Worm (Caenorhabditis elegans) whole organism, late embryonic: ENCODE data around the gene sre-32.
"Not testable (repeated sequence)": the region's sequence is repeated elsewhere in the genome, so short reads cannot be mapped to it uniquely, and the experiment has no call there.

ENCODE experiments used
- F13H6.1 ChIP-seq: sonication (generic microtip); optimal IDR thresholded peaks from 2 replicates; lab custom pipeline; 2016; ENCODE audit warnings: missing genetic modification characterization, missing compliant biosample characterization
- ceh-14 ChIP-seq: sonication (generic microtip); optimal IDR thresholded peaks from 2 replicates; lab custom pipeline; 2016; ENCODE audit warnings: missing genotype, missing genetic modification characterization, missing compliant biosample characterization
- ceh-19 ChIP-seq: fragments of 200-800 bp; sonication (Bioruptor generic); optimal IDR thresholded peaks from 2 replicates; lab custom pipeline; 2018; ENCODE audit warnings: mild to moderate bottlenecking, missing genetic modification characterization, missing compliant biosample characterization
- ceh-2 ChIP-seq: sonication (generic microtip); optimal IDR thresholded peaks from 2 replicates; lab custom pipeline; 2016; ENCODE audit warnings: missing genotype, missing genetic modification characterization, missing compliant biosample characterization
- ceh-22 ChIP-seq: sonication (generic microtip); optimal IDR thresholded peaks from 2 replicates; lab custom pipeline; 2017; ENCODE audit warnings: missing biosample characterization, missing genetic modification characterization
- ceh-30 ChIP-seq: fragments of 150-350 bp; optimal IDR thresholded peaks from 2 replicates; lab custom pipeline; 2014; ENCODE audit warnings: missing biosample characterization, missing genetic modification characterization
- ceh-34 ChIP-seq: sonication (generic microtip); optimal IDR thresholded peaks from 2 replicates; lab custom pipeline; 2016; ENCODE audit warnings: mild to moderate bottlenecking, missing genetic modification characterization, missing compliant biosample characterization
- che-1 ChIP-seq: sonication (generic microtip); optimal IDR thresholded peaks from 2 replicates; lab custom pipeline; 2016; ENCODE audit warnings: mild to moderate bottlenecking, missing genetic modification characterization, missing compliant biosample characterization
- dve-1 ChIP-seq: sonication (generic microtip); optimal IDR thresholded peaks from 2 replicates; lab custom pipeline; 2017; ENCODE audit warnings: antibody characterized with exemption, mild to moderate bottlenecking, missing genetic modification characterization, missing compliant biosample characterization
- ets-4 ChIP-seq: sonication (generic microtip); optimal IDR thresholded peaks from 2 replicates; lab custom pipeline; 2016; ENCODE audit warnings: missing genetic modification characterization, missing compliant biosample characterization
- eyg-1 ChIP-seq: sonication (generic microtip); optimal IDR thresholded peaks from 2 replicates; lab custom pipeline; 2016; ENCODE audit warnings: missing genotype, missing genetic modification characterization, missing compliant biosample characterization
- fkh-10 ChIP-seq: fragments of 150-350 bp; optimal IDR thresholded peaks from 2 replicates; lab custom pipeline; 2014; ENCODE audit warnings: missing biosample characterization, missing genetic modification reagents, missing genetic modification characterization
- gmeb-2 ChIP-seq: sonication (generic microtip); optimal IDR thresholded peaks from 2 replicates; lab custom pipeline; 2016; ENCODE audit warnings: missing genetic modification characterization, inconsistent platforms, missing compliant biosample characterization
- hlh-13 ChIP-seq: fragments of 200-800 bp; sonication (Bioruptor generic); optimal IDR thresholded peaks from 2 replicates; lab custom pipeline; 2018; ENCODE audit warnings: mild to moderate bottlenecking, missing genetic modification characterization, missing compliant biosample characterization
- lim-6 ChIP-seq: sonication (generic microtip); optimal IDR thresholded peaks from 2 replicates; lab custom pipeline; 2016; ENCODE audit warnings: missing genetic modification characterization, missing compliant biosample characterization
- lin-11 ChIP-seq: fragments of 200-800 bp; sonication (Bioruptor generic); optimal IDR thresholded peaks from 2 replicates; lab custom pipeline; 2018; ENCODE audit warnings: mild to moderate bottlenecking, missing genetic modification characterization, missing compliant biosample characterization
- madf-2 ChIP-seq: sonication (generic microtip); optimal IDR thresholded peaks from 2 replicates; lab custom pipeline; 2017; ENCODE audit warnings: missing genetic modification characterization, missing compliant biosample characterization
- nhr-11 ChIP-seq: fragments of 150-350 bp; optimal IDR thresholded peaks from 2 replicates; lab custom pipeline; 2014; ENCODE audit warnings: missing biosample characterization, missing genetic modification characterization
- npax-4 ChIP-seq: sonication (generic microtip); optimal IDR thresholded peaks from 2 replicates; lab custom pipeline; 2016; ENCODE audit warnings: missing genetic modification characterization, missing compliant biosample characterization
- pat-9 ChIP-seq: fragments of 200-800 bp; sonication (Bioruptor generic); optimal IDR thresholded peaks from 2 replicates; lab custom pipeline; 2018; ENCODE audit warnings: mild to moderate bottlenecking, missing genetic modification characterization, moderate library complexity, missing compliant biosample characterization
- pax-1 ChIP-seq: fragments of 150-350 bp; optimal IDR thresholded peaks from 2 replicates; lab custom pipeline; 2014; ENCODE audit warnings: missing biosample characterization, missing genetic modification characterization
- pha-4 ChIP-seq: fragments of 150-350 bp; optimal IDR thresholded peaks from 2 replicates; lab custom pipeline; 2018; ENCODE audit warnings: missing biosample characterization, missing genetic modification reagents, missing genetic modification characterization
- ref-2 ChIP-seq: sonication (generic microtip); optimal IDR thresholded peaks from 2 replicates; lab custom pipeline; 2016; ENCODE audit warnings: missing genetic modification characterization, missing compliant biosample characterization
- sdc-2 ChIP-seq: sonication (generic microtip); optimal IDR thresholded peaks from 2 replicates; lab custom pipeline; 2016; ENCODE audit warnings: missing genotype, missing genetic modification characterization, missing compliant biosample characterization
- sox-2 ChIP-seq: fragments of 200-800 bp; sonication (Bioruptor generic); IDR thresholded peaks from 2 replicates; pipeline ENCODE4 v1.3.6; 2022; ENCODE audit warnings: missing genetic modification reagents, missing genetic modification characterization, missing compliant biosample characterization
- syd-9 ChIP-seq: sonication (generic microtip); optimal IDR thresholded peaks from 2 replicates; lab custom pipeline; 2016; ENCODE audit warnings: mild to moderate bottlenecking, missing genetic modification characterization, moderate library complexity, missing compliant biosample characterization
- tbx-7 ChIP-seq: sonication (generic microtip); optimal IDR thresholded peaks from 2 replicates; lab custom pipeline; 2016; ENCODE audit warnings: missing genotype, missing genetic modification characterization, missing compliant biosample characterization
- ttx-3 ChIP-seq: sonication (generic microtip); optimal IDR thresholded peaks from 2 replicates; lab custom pipeline; 2016; ENCODE audit warnings: missing genetic modification reagents, missing genetic modification characterization, missing compliant biosample characterization
- unc-3 ChIP-seq, 2 experiments: fragments of 200-800 bp in 1 of 2; sonication (Bioruptor generic) in 1 of 2; sonication (generic microtip) in 1 of 2; conservative IDR thresholded peaks in 1 of 2; optimal IDR thresholded peaks in 1 of 2; 2 replicates each; pipeline versions ENCODE4 v1.3.6 to Lab custom; 2016 to 2022; ENCODE audit warnings: missing compliant biosample characterization in 2 of 2, missing genetic modification characterization in 2 of 2, missing genetic modification reagents in 1 of 2
- ztf-16 ChIP-seq: sonication (generic microtip); optimal IDR thresholded peaks from 2 replicates; lab custom pipeline; 2017; ENCODE audit warnings: missing genetic modification characterization, missing compliant biosample characterization

Gene sre-32

ce11 chrII:12449849-12450248 is 6.7 kb downstream of the sre-32 start, which contains the start of gene sre-34:
Gene sre-34 (plus strand): TSS chrII:12450149.
- TF ChIP-seq ttx-3 (tag; lab: Kevin White, UChicago), result no peak
- TF ChIP-seq npax-4 (tag; lab: Kevin White, UChicago), result no peak

- no peak for TF ChIP-seq ttx-3 (tag; lab: Kevin White, UChicago)
- no peak for TF ChIP-seq ceh-22 (tag; lab: Kevin White, UChicago)
- no peak for TF ChIP-seq ets-4
- TF ChIP-seq lim-6 (tag; lab: Kevin White, UChicago), result no peak
- no peak for TF ChIP-seq madf-2 (tag; lab: Kevin White, UChicago)
- no peak for TF ChIP-seq pha-4 (tag; lab: Kevin White, UChicago)
- no peak for TF ChIP-seq ceh-19
- no peak for TF ChIP-seq unc-3 (GFP tag; conservative IDR thresholded peaks at IDR 0.05; lab: Robert Waterston, UW)
- TF ChIP-seq unc-3 (tag; optimal IDR thresholded peaks at IDR 0.05; lab: Kevin White, UChicago), result no peak
- no peak for TF ChIP-seq pat-9
- no peak for TF ChIP-seq fkh-10 (GFP tag; lab: Kevin White, UChicago)
- TF ChIP-seq pax-1 (tag; lab: Kevin White, UChicago), result no peak
- TF ChIP-seq gmeb-2, result no peak
- no peak for TF ChIP-seq sdc-2 (tag; lab: Kevin White, UChicago)
- TF ChIP-seq syd-9 (tag; lab: Kevin White, UChicago), result no peak
- TF ChIP-seq F13H6.1 (tag; lab: Kevin White, UChicago), result no peak
- TF ChIP-seq che-1 (tag; lab: Kevin White, UChicago), result no peak
Observed at ce11 chrII:12448241-12448640, 8.3 kb downstream of the sre-32 start, which contains the start of gene srh-27. Gene srh-27 (plus strand): TSS chrII:12448541.

- TF ChIP-seq lin-11 (tag; lab: Kevin White, UChicago), result no peak
- TF ChIP-seq tbx-7, result no peak
- no peak for TF ChIP-seq nhr-11 (tag; lab: Kevin White, UChicago)
- no peak for TF ChIP-seq hlh-13
- TF ChIP-seq unc-3 (GFP tag; conservative IDR thresholded peaks at IDR 0.05; lab: Robert Waterston, UW), result no peak
- TF ChIP-seq unc-3 (tag; optimal IDR thresholded peaks at IDR 0.05; lab: Kevin White, UChicago), result no peak
- TF ChIP-seq ref-2 (tag; lab: Kevin White, UChicago), result no peak
- no peak for TF ChIP-seq ztf-16 (tag; lab: Kevin White, UChicago)
- TF ChIP-seq pax-1 (tag; lab: Kevin White, UChicago), result no peak
Observed at ce11 chrII:12444679-12445376, 11.7 kb downstream of the sre-32 start, which contains the start of the genes W05H5.1 and pitr-6. Gene W05H5.1 (minus strand): TSS chrII:12444779. Gene pitr-6 (plus strand): TSS chrII:12445326.

- TF ChIP-seq ceh-30 (tag; lab: Kevin White, UChicago); sox-2 (GFP tag; lab: Robert Waterston, UW); ceh-2 (tag; lab: Kevin White, UChicago): not testable (repeated sequence)
Observed at ce11 chrII:12441164-12441563, 15.4 kb downstream of the sre-32 start, which contains the start of gene Y57A10C.10. Gene Y57A10C.10 (minus strand): TSS chrII:12441264.

ce11 chrII:12438441-12438840 is 18.1 kb downstream of the sre-32 start, which contains the start of gene Y57A10C.9:
Gene Y57A10C.9 (minus strand): TSS chrII:12438541.
- TF ChIP-seq ceh-14 (tag; lab: Kevin White, UChicago) (peak; percentile 39), ceh-34 (no peak)

- TF ChIP-seq eyg-1 (tag; lab: Kevin White, UChicago) (no peak), dve-1 (tag; lab: Kevin White, UChicago) (peak; percentile 70)
- TF ChIP-seq, all 69 proteins: peak for 1
Observed at ce11 chrII:12436717-12437116, 19.8 kb downstream of the sre-32 start.
